Worm (Caenorhabditis elegans) whole organism, midembryonic: ENCODE data around the gene C35D6.4.

ENCODE experiments used
- T22C8.4 ChIP-seq: fragments of 200-800 bp; sonication (Bioruptor generic); IDR thresholded peaks from 2 replicates; pipeline ENCODE4 v1.3.6; 2022; ENCODE audit warnings: missing genetic modification characterization, missing compliant biosample characterization
- flt-1 ChIP-seq: fragments of 200-800 bp; sonication (Bioruptor generic); IDR thresholded peaks from 2 replicates; pipeline ENCODE4 v1.3.6; 2022; ENCODE audit warnings: missing genetic modification characterization, missing compliant biosample characterization
- klf-2 ChIP-seq: fragments of 200-800 bp; sonication (Bioruptor generic); conservative IDR thresholded peaks from 2 replicates; pipeline ENCODE4 v1.3.6; 2022; ENCODE audit warnings: missing genetic modification reagents, missing genetic modification characterization, missing compliant biosample characterization
- med-1 ChIP-seq: sonication (generic microtip); optimal IDR thresholded peaks from 2 replicates; lab custom pipeline; 2017; ENCODE audit warnings: missing genetic modification characterization, mild to moderate bottlenecking, missing compliant biosample characterization, antibody characterized with exemption, missing genetic modification reagents; ENCODE audit not compliant: insufficient read depth
- ref-1 ChIP-seq: fragments of 200-800 bp; sonication (Bioruptor generic); conservative IDR thresholded peaks from 2 replicates; pipeline ENCODE4 v1.3.6; 2022; ENCODE audit warnings: missing genetic modification reagents, missing genetic modification characterization, missing compliant biosample characterization

- TF ChIP-seq ref-1 (GFP tag; lab: Robert Waterston, UW) (no peak), flt-1 (GFP tag; lab: Robert Waterston, UW) (no peak), med-1 (no peak), klf-2 (GFP tag; lab: Robert Waterston, UW) (no peak), T22C8.4 (GFP tag; lab: Robert Waterston, UW) (no peak)
Observed at ce11 chrIV:16328519-16328918, 22.3 kb upstream of the C35D6.4 start, which contains the start of gene K03D3.2.
